Fruit fly (Drosophila melanogaster): ENCODE data around the gene Grl62c.

Gene Grl62c

DNA sequence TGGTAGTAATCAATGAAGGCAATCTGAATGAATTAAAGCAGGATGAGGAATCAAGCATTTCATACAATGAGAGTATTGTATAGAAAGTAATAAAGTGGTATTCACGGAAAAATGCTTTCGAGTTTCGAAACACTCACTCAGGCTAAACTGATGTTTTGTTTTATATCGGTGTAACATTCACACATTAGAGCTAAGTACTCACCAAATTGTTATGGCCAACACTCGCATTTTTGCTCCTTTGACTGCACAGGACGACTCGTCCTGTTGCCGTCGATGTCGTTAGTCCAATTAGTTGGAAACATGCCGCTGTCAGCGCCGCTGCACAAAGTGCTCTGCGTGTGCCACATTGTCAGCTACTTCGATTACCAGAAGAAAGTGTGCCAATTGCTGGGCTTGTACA, at the start of gene Grl62c:
Grl62c (plus strand) TSS at position 301 of the 400 bp plus-strand sequence.
- TF ChIP-seq svp (GFP tag): peak; percentile 32
- TF ChIP-seq Ets21C (GFP tag; optimal IDR thresholded peaks at IDR 0.05): no peak

DNA sequence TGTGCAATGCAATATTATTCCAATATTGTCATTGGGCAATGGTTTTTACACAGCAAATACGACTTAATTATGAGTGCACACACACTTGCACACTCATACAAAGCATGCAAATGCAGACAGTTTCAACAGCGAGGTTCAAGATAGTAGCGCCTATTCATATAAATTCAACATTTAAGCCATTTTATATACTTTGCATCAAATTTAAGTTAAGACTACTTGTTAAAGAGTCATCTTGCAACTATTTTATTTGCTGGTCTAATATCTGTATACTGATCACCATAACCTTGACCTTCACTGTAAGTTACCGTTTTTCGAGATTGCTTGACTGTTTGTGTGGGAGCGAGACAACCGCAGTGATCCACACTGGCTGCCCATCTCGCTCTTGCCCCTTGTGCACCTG, 41.4 kb upstream of the Grl62c start:
- TF ChIP-seq Eip93F (GFP tag; optimal IDR thresholded peaks at IDR 0.05): no peak
- no peak for TF ChIP-seq Sox102F (GFP tag; optimal IDR thresholded peaks at IDR 0.05)
- peak; percentile 77 for TF ChIP-seq svp (GFP tag)
- TF ChIP-seq CG11902 (GFP tag; optimal IDR thresholded peaks at IDR 0.05): peak; percentile 30
- TF ChIP-seq topi (GFP tag; optimal IDR thresholded peaks at IDR 0.05): peak; percentile 22

- TF ChIP-seq svp (GFP tag): no peak
- TF ChIP-seq CG4318 (GFP tag; optimal IDR thresholded peaks at IDR 0.05): no peak
- TF ChIP-seq CG8319 (GFP tag; optimal IDR thresholded peaks at IDR 0.05): no peak
- TF ChIP-seq fkh (GFP tag; optimal IDR thresholded peaks at IDR 0.05): peak; percentile 57
- no peak for TF ChIP-seq CG11762 (GFP tag; optimal IDR thresholded peaks at IDR 0.05; ENCODE audit: insufficient read depth)
- no peak for TF ChIP-seq Ets96B (tag; optimal IDR thresholded peaks at IDR 0.05)
Measured at dm6 chr3L:2004732-2005131, 22.1 kb upstream of the Grl62c start.

DNA sequence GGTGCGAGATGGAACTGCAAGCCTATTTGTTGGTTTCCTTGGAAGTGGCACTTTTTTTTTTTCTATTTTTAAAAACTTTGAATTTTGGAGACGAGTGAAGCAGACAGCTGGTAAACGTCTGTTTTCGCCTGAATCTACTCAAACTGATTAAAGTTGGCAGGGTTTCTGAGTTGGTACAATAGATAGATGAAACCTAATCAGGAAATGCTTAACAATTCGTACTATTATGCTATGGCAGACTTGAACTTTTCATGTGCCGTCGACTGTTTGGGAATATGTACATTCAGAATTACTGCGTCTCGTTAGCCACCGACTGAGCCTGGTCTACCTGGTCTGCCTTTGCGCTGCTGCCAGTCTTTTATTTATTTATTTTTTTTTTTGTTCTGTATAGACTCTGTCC, 21.2 kb upstream of the Grl62c start, which contains the start of gene CG42841:
CG42841 (minus strand) TSS at position 101 of the 400 bp plus-strand sequence.
- TF ChIP-seq ss (GFP tag; optimal IDR thresholded peaks at IDR 0.05) (no peak), vri (GFP tag; optimal IDR thresholded peaks at IDR 0.05) (no peak), cyc (GFP tag; optimal IDR thresholded peaks at IDR 0.05) (no peak), net (GFP tag; optimal IDR thresholded peaks at IDR 0.05) (no peak), Eip93F (GFP tag; optimal IDR thresholded peaks at IDR 0.05) (no peak), CG32006 (GFP tag; optimal IDR thresholded peaks at IDR 0.05) (no peak), svp (GFP tag) (no peak), OdsH (GFP tag; optimal IDR thresholded peaks at IDR 0.05) (no peak), acj6 (GFP tag; optimal IDR thresholded peaks at IDR 0.05) (no peak), CG6163 (GFP tag; IDR thresholded peaks at IDR 0.05) (no peak), achi (GFP tag; optimal IDR thresholded peaks at IDR 0.05) (no peak), CG8119 (GFP tag; IDR thresholded peaks at IDR 0.05) (no peak), dac (GFP tag; optimal IDR thresholded peaks at IDR 0.05) (no peak), fd59A (GFP tag; optimal IDR thresholded peaks at IDR 0.05) (no peak), CG15336 (GFP tag; IDR thresholded peaks at IDR 0.05) (no peak), CG7368 (GFP tag; optimal IDR thresholded peaks at IDR 0.05) (no peak)

- TF ChIP-seq svp (GFP tag): no peak
- no peak for TF ChIP-seq cyc (GFP tag; optimal IDR thresholded peaks at IDR 0.05)
- TF ChIP-seq CG6792 (GFP tag; optimal IDR thresholded peaks at IDR 0.05): no peak
- TF ChIP-seq vri (GFP tag; optimal IDR thresholded peaks at IDR 0.05): no peak
- TF ChIP-seq Sox14 (GFP tag; optimal IDR thresholded peaks at IDR 0.05): no peak
- TF ChIP-seq eg (GFP tag; IDR thresholded peaks at IDR 0.05): no peak
- TF ChIP-seq Blimp-1 (GFP tag; optimal IDR thresholded peaks at IDR 0.05): no peak
- TF ChIP-seq Smox (GFP tag; optimal IDR thresholded peaks at IDR 0.05): no peak
- TF ChIP-seq Met (GFP tag; optimal IDR thresholded peaks at IDR 0.05): no peak
- no peak for TF ChIP-seq CG11294 (GFP tag; IDR thresholded peaks at IDR 0.05)
- TF ChIP-seq Eip78C (GFP tag): no peak
Measured at dm6 chr3L:2021858-2022257, 4.9 kb upstream of the Grl62c start, which contains the start of gene Grl62a. Gene Grl62a, minus strand, starts transcription at chr3L:2021958.

dm6 chr3L:2023291-2023690, 3.5 kb upstream of the Grl62c start, which contains the start of gene Grl62b:
Gene Grl62b, minus strand, starts transcription at chr3L:2023391.
- peak; percentile 8 for TF ChIP-seq svp (GFP tag)
- no peak for TF ChIP-seq CG10669 (GFP tag; optimal IDR thresholded peaks at IDR 0.05)
